Worm (Caenorhabditis elegans) whole organism, L4/young adult: ENCODE measurements around the gene Y37E11AM.4.

Experiments used
- W03F9.2 ChIP-seq: fragments of 150-350 bp; optimal IDR thresholded peaks from 2 replicates; lab custom pipeline; 2014; ENCODE audit warnings: missing biosample characterization, missing genetic modification characterization
- dao-5 ChIP-seq: sonication (generic microtip); optimal IDR thresholded peaks from 2 replicates; lab custom pipeline; 2016; ENCODE audit warnings: missing genotype, missing genetic modification characterization, moderate library complexity, missing compliant biosample characterization
- him-1 ChIP-seq: sonication (generic microtip); optimal IDR thresholded peaks from 2 replicates; lab custom pipeline; 2016; ENCODE audit warnings: missing genotype, missing genetic modification reagents, missing genetic modification characterization, missing compliant biosample characterization

DNA sequence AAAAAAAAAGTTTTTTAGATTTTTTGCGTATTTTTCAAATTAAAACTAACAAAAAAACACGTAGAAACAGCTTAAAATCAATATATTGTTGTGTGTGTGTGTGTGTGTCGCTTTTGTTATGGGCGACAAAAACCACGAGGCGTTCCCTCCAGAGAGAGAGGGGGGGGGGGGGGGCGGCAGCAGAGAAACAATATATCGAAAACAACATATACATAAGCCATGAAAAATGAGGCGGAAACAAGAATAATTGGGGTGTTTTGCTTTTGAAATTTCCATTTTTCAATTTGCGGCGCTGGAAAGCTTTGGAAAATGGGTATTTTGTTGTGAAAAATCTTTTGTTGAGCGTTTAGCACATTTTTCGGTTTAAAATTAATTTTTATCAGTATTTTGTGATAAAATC lies 2.8 kb upstream of the Y37E11AM.4 start, which contains the start of gene Y37E11AM.2:
- TF ChIP-seq dao-5 (tag; lab: Kevin White, UChicago) (no peak), him-1 (tag; lab: Kevin White, UChicago) (no peak), W03F9.2 (tag; lab: Kevin White, UChicago) (no peak)
